Worm (Caenorhabditis elegans): ENCODE data around the gene B0280.2.

ce11 chrIII:7161055-7161454 is 36.6 kb downstream of the B0280.2 start, which contains the start of gene rnp-7:
- TF ChIP-seq cog-1 (tag; optimal IDR thresholded peaks at IDR 0.05), result no peak
- no peak for TF ChIP-seq ztf-23 (GFP tag; IDR thresholded peaks at IDR 0.05)

Data from whole organism, midembryonic.